Worm (Caenorhabditis elegans) whole organism, midembryonic: Measurements from ENCODE around the gene C27F2.7.

ENCODE experiments used
- T22C8.4 ChIP-seq: fragments of 200-800 bp; sonication (Bioruptor generic); IDR thresholded peaks from 2 replicates; pipeline ENCODE4 v1.3.6; 2022; ENCODE audit warnings: missing genetic modification characterization, missing compliant biosample characterization
- cog-1 ChIP-seq: sonication (generic microtip); optimal IDR thresholded peaks from 2 replicates; lab custom pipeline; 2016; ENCODE audit warnings: missing genetic modification characterization, missing compliant biosample characterization
- flt-1 ChIP-seq: fragments of 200-800 bp; sonication (Bioruptor generic); IDR thresholded peaks from 2 replicates; pipeline ENCODE4 v1.3.6; 2022; ENCODE audit warnings: missing genetic modification characterization, missing compliant biosample characterization
- klf-2 ChIP-seq: fragments of 200-800 bp; sonication (Bioruptor generic); conservative IDR thresholded peaks from 2 replicates; pipeline ENCODE4 v1.3.6; 2022; ENCODE audit warnings: missing genetic modification reagents, missing genetic modification characterization, missing compliant biosample characterization
- med-1 ChIP-seq: sonication (generic microtip); optimal IDR thresholded peaks from 2 replicates; lab custom pipeline; 2017; ENCODE audit warnings: missing genetic modification characterization, mild to moderate bottlenecking, missing compliant biosample characterization, antibody characterized with exemption, missing genetic modification reagents; ENCODE audit not compliant: insufficient read depth
- ref-1 ChIP-seq: fragments of 200-800 bp; sonication (Bioruptor generic); conservative IDR thresholded peaks from 2 replicates; pipeline ENCODE4 v1.3.6; 2022; ENCODE audit warnings: missing genetic modification reagents, missing genetic modification characterization, missing compliant biosample characterization
- tab-1 ChIP-seq: fragments of 200-800 bp; sonication (Bioruptor generic); IDR thresholded peaks from 2 replicates; pipeline ENCODE4 v1.3.6; 2022; ENCODE audit warnings: missing genetic modification characterization, missing compliant biosample characterization
- ztf-23 ChIP-seq: fragments of 200-800 bp; sonication (Bioruptor generic); IDR thresholded peaks from 2 replicates; pipeline ENCODE4 v1.3.6; 2022; ENCODE audit warnings: missing genetic modification reagents, missing genetic modification characterization, missing compliant biosample characterization
- ztf-29 ChIP-seq: fragments of 200-800 bp; sonication (Bioruptor generic); IDR thresholded peaks from 2 replicates; pipeline ENCODE4 v1.3.6; 2022; ENCODE audit warnings: missing genetic modification reagents, missing genetic modification characterization, missing compliant biosample characterization

Gene C27F2.7

ce11 chrIII:4950345-4950744 lies 33.9 kb downstream of the C27F2.7 start:
- TF ChIP-seq flt-1 = no peak
- no peak for TF ChIP-seq klf-2 (GFP tag; lab: Robert Waterston, UW)
- TF ChIP-seq cog-1 (tag; lab: Kevin White, UChicago) = no peak
- no peak for TF ChIP-seq ztf-29 (GFP tag; lab: Robert Waterston, UW)
- TF ChIP-seq ref-1 (GFP tag; lab: Robert Waterston, UW) = no peak
- no peak for TF ChIP-seq tab-1 (GFP tag; lab: Robert Waterston, UW)
- no peak for TF ChIP-seq med-1
- no peak for TF ChIP-seq T22C8.4 (GFP tag; lab: Robert Waterston, UW)
- TF ChIP-seq ztf-23 (GFP tag; lab: Robert Waterston, UW) = no peak

ce11 chrIII:4948631-4949030 lies 35.7 kb downstream of the C27F2.7 start:
- TF ChIP-seq flt-1 (peak; percentile 66), med-1 (no peak), ztf-23 (GFP tag; lab: Robert Waterston, UW) (0 out of 2 replicates have a peak, but pooled peaks have one; percentile 45), klf-2 (GFP tag; lab: Robert Waterston, UW) (no peak)

DNA sequence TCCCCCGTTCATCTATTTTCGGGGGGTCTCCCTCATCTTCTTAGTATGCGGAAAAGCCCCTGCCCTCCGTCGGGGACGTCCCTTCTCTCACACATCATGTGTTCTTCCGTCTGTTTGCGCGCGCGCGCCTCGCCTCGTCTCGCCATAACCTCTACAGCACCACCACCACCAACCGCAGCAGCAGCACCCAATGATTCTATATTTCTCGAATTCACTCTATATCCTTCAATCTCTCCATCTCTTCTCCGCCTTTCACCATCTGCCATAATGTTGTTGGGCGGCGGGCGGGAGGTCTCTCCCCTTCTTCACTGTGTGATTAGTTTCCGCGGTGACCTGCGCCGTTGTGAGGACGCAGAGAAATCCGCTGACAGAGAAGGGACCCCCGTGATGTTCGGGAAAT lies 36.9 kb downstream of the C27F2.7 start:
- TF ChIP-seq T22C8.4 (GFP tag; lab: Robert Waterston, UW) (peak; percentile 12; the same call in 1 of the 2 replicates), med-1 (no peak), cog-1 (tag; lab: Kevin White, UChicago) (peak; percentile 56), ref-1 (GFP tag; lab: Robert Waterston, UW) (0 out of 2 replicates have a peak, but pooled peaks have one; percentile 13), ztf-29 (GFP tag; lab: Robert Waterston, UW) (peak; percentile 38; the same call in 1 of the 2 replicates), flt-1 (peak; percentile 73), ztf-23 (GFP tag; lab: Robert Waterston, UW) (peak; percentile 69; the same call in 1 of the 2 replicates), tab-1 (GFP tag; lab: Robert Waterston, UW) (0 out of 2 replicates have a peak, but pooled peaks have one; percentile 51), klf-2 (GFP tag; lab: Robert Waterston, UW) (no peak)

ce11 chrIII:4944213-4944612 lies 40.1 kb downstream of the C27F2.7 start, which contains the start of gene ntl-9:
Gene ntl-9, plus strand, starts transcription at chrIII:4944513.
- TF ChIP-seq T22C8.4 (GFP tag; lab: Robert Waterston, UW) = no peak
- TF ChIP-seq med-1 = no peak
- TF ChIP-seq klf-2 (GFP tag; lab: Robert Waterston, UW) = no peak
- TF ChIP-seq ztf-23 (GFP tag; lab: Robert Waterston, UW) = no peak
- no peak for TF ChIP-seq cog-1 (tag; lab: Kevin White, UChicago)
- no peak for TF ChIP-seq ztf-29 (GFP tag; lab: Robert Waterston, UW)
- no peak for TF ChIP-seq flt-1
- no peak for TF ChIP-seq tab-1 (GFP tag; lab: Robert Waterston, UW)
- TF ChIP-seq ref-1 (GFP tag; lab: Robert Waterston, UW) = no peak

ce11 chrIII:4939267-4939666 lies 45.0 kb downstream of the C27F2.7 start, which contains the start of gene rpb-2:
Gene rpb-2, plus strand, starts transcription at chrIII:4939567.
- TF ChIP-seq ztf-29 (GFP tag; lab: Robert Waterston, UW) (no peak), tab-1 (GFP tag; lab: Robert Waterston, UW) (no peak), cog-1 (tag; lab: Kevin White, UChicago) (no peak)

- no peak for TF ChIP-seq ref-1 (GFP tag; lab: Robert Waterston, UW)
- TF ChIP-seq cog-1 (tag; lab: Kevin White, UChicago) = no peak
Measured at ce11 chrIII:4937022-4937421, 47.3 kb downstream of the C27F2.7 start, which contains the start of gene fsn-1. Gene fsn-1, plus strand, starts transcription at chrIII:4937322.

ce11 chrIII:4934896-4935628 lies 49.2 kb downstream of the C27F2.7 start, which contains the start of gene mrps-18C:
Gene mrps-18C, plus strand, starts transcription at chrIII:4935578.
- TF ChIP-seq flt-1 = no peak
- no peak for TF ChIP-seq cog-1 (tag; lab: Kevin White, UChicago)
- TF ChIP-seq ref-1 (GFP tag; lab: Robert Waterston, UW) = no peak
- TF ChIP-seq ztf-29 (GFP tag; lab: Robert Waterston, UW) = no peak

DNA sequence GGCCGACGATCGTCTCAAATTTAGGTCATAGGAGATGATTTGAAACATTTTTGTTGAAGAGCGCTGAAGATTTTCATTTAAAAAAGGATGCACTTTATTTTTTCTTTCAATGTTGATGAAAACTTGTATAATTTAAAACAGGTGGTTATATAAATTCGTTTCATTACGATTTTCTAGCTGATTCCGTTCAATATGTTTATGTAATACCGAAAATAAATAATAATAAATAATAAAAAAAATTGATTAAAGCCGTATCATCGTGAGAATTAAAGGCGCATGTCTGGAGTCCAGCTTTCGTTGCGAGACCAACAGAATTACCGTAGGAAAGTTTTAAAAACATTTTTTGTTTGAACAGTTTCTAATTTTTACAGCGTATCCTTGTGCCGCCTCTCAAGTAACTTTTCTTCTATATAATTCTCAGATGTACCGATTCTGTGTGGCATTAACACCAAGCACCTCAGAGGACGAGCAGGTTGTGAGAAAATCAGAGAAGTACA lies 52.0 kb downstream of the C27F2.7 start, which contains the start of the genes C26E6.12 and eri-9:
C26E6.12 (minus strand) TSS at position 51 of the 497 bp plus-strand sequence.
eri-9 (plus strand) TSS at position 248 of the 497 bp plus-strand sequence.
- TF ChIP-seq cog-1 (tag; lab: Kevin White, UChicago) (no peak), klf-2 (GFP tag; lab: Robert Waterston, UW) (no peak), T22C8.4 (GFP tag; lab: Robert Waterston, UW) (no peak), med-1 (no peak), ref-1 (GFP tag; lab: Robert Waterston, UW) (no peak), tab-1 (GFP tag; lab: Robert Waterston, UW) (no peak)
